Worm (Caenorhabditis elegans) whole organism, young adult: ENCODE data around the gene T10H4.13.

Source experiments
- B0019.2 ChIP-seq: fragments of 200-800 bp; sonication (Bioruptor generic); conservative IDR thresholded peaks from 2 replicates; pipeline ENCODE4 v1.3.6; 2022; ENCODE audit warnings: missing genetic modification reagents, missing genetic modification characterization, missing compliant biosample characterization
- B0035.1 ChIP-seq: sonication (generic microtip); optimal IDR thresholded peaks from 2 replicates; lab custom pipeline; 2016; ENCODE audit warnings: missing genetic modification characterization, mild to moderate bottlenecking, missing compliant biosample characterization, missing genotype, missing genetic modification reagents
- F55B11.4 ChIP-seq: sonication (generic microtip); optimal IDR thresholded peaks from 2 replicates; lab custom pipeline; 2016; ENCODE audit warnings: missing compliant biosample characterization, missing genetic modification characterization, borderline replicate concordance; ENCODE audit not compliant: insufficient read depth
- F57A8.1 ChIP-seq: fragments of 200-800 bp; sonication (Bioruptor generic); optimal IDR thresholded peaks from 2 replicates; lab custom pipeline; 2018; ENCODE audit warnings: mild to moderate bottlenecking, missing genetic modification characterization, moderate library complexity, missing compliant biosample characterization
- K11D2.4 ChIP-seq: fragments of 200-800 bp; sonication (Bioruptor generic); IDR thresholded peaks from 2 replicates; pipeline ENCODE4 v1.3.6; 2022; ENCODE audit warnings: missing genetic modification reagents, missing genetic modification characterization, missing compliant biosample characterization
- T07F8.4 ChIP-seq: sonication (generic microtip); optimal IDR thresholded peaks from 2 replicates; lab custom pipeline; 2016; ENCODE audit warnings: mild to moderate bottlenecking, missing genetic modification characterization, moderate library complexity, missing compliant biosample characterization
- Y56A3A.18 ChIP-seq: fragments of 200-800 bp; sonication (Bioruptor generic); IDR thresholded peaks from 2 replicates; pipeline ENCODE4 v1.3.6; 2022; ENCODE audit warnings: missing genetic modification reagents, missing genetic modification characterization, missing compliant biosample characterization
- Y95B8A.8 ChIP-seq: fragments of 200-800 bp; sonication (Bioruptor generic); IDR thresholded peaks from 2 replicates; pipeline ENCODE4 v1.3.6; 2022; ENCODE audit warnings: missing genetic modification reagents, missing genetic modification characterization, missing compliant biosample characterization
- ama-1 ChIP-seq, 3 experiments: fragments of 150-350 bp in 1 of 3; sonication (generic microtip) in 2 of 3; optimal IDR thresholded peaks; 2 replicates each; lab custom pipeline; 2014 to 2018; ENCODE audit warnings: missing biosample characterization in 2 of 3, missing genetic modification characterization in 2 of 3, missing genetic modification reagents in 2 of 3
- aptf-2 ChIP-seq: fragments of 200-800 bp; sonication (Bioruptor generic); conservative IDR thresholded peaks from 2 replicates; pipeline ENCODE4 v1.3.6; 2022; ENCODE audit warnings: missing genetic modification reagents, missing genetic modification characterization, missing compliant biosample characterization
- atf-7 ChIP-seq: sonication (generic microtip); optimal IDR thresholded peaks from 2 replicates; lab custom pipeline; 2017; ENCODE audit warnings: mild to moderate bottlenecking, missing genetic modification characterization, missing compliant biosample characterization
- attf-6 ChIP-seq: fragments of 200-800 bp; sonication (Bioruptor generic); IDR thresholded peaks from 2 replicates; pipeline ENCODE4 v1.3.6; 2022; ENCODE audit warnings: missing genetic modification reagents, missing genetic modification characterization, missing compliant biosample characterization
- bed-2 ChIP-seq: fragments of 200-800 bp; sonication (Bioruptor generic); IDR thresholded peaks from 2 replicates; pipeline ENCODE4 v1.3.6; 2022; ENCODE audit warnings: missing genetic modification reagents, missing genetic modification characterization, missing compliant biosample characterization
- cebp-1 ChIP-seq, 2 experiments: fragments of 200-800 bp in 1 of 2; sonication (Bioruptor generic) in 1 of 2; sonication (generic microtip) in 1 of 2; IDR thresholded peaks in 1 of 2; optimal IDR thresholded peaks in 1 of 2; 2 replicates each; pipeline versions ENCODE4 v1.3.6 to Lab custom; 2017 to 2022; ENCODE audit warnings: missing compliant biosample characterization in 2 of 2, missing genetic modification characterization in 2 of 2, mild to moderate bottlenecking in 1 of 2, missing genetic modification reagents in 1 of 2, moderate library complexity in 1 of 2
- ceh-100 ChIP-seq: fragments of 200-800 bp; sonication (Bioruptor generic); IDR thresholded peaks from 2 replicates; pipeline ENCODE4 v1.3.6; 2022; ENCODE audit warnings: missing genetic modification reagents, missing genetic modification characterization, missing compliant biosample characterization
- ceh-79 ChIP-seq: sonication (generic microtip); optimal IDR thresholded peaks from 2 replicates; lab custom pipeline; 2017; ENCODE audit warnings: mild to moderate bottlenecking, missing genetic modification characterization, missing compliant biosample characterization
- ceh-91 ChIP-seq: fragments of 200-800 bp; sonication (Bioruptor generic); IDR thresholded peaks from 2 replicates; pipeline ENCODE4 v1.3.6; 2022; ENCODE audit warnings: missing genetic modification reagents, missing genetic modification characterization, missing compliant biosample characterization
- dox-1 ChIP-seq: fragments of 200-800 bp; sonication (Bioruptor generic); IDR thresholded peaks from 2 replicates; pipeline ENCODE4 v1.3.6; 2022; ENCODE audit warnings: missing genetic modification reagents, missing genetic modification characterization, missing compliant biosample characterization
- egl-44 ChIP-seq: fragments of 200-800 bp; sonication (Bioruptor generic); IDR thresholded peaks from 2 replicates; pipeline ENCODE4 v1.3.6; 2022; ENCODE audit warnings: missing genetic modification reagents, missing genetic modification characterization, missing compliant biosample characterization
- ets-4 ChIP-seq: fragments of 200-800 bp; sonication (Bioruptor generic); optimal IDR thresholded peaks from 2 replicates; lab custom pipeline; 2018; ENCODE audit warnings: mild to moderate bottlenecking, missing genetic modification characterization, missing compliant biosample characterization
- hlh-26 ChIP-seq: fragments of 200-800 bp; sonication (Bioruptor generic); conservative IDR thresholded peaks from 2 replicates; pipeline ENCODE4 v1.3.6; 2022; ENCODE audit warnings: missing genetic modification reagents, missing genetic modification characterization, missing compliant biosample characterization
- hmg-1.2 ChIP-seq: fragments of 200-800 bp; sonication (Bioruptor generic); IDR thresholded peaks from 2 replicates; pipeline ENCODE4 v1.3.6; 2022; ENCODE audit warnings: missing genetic modification reagents, missing genetic modification characterization, missing compliant biosample characterization
- hrde-1 ChIP-seq: sonication (generic microtip); optimal IDR thresholded peaks from 2 replicates; lab custom pipeline; 2016; ENCODE audit warnings: missing genetic modification characterization, mild to moderate bottlenecking, missing compliant biosample characterization, moderate library complexity, missing genotype, missing genetic modification reagents, borderline replicate concordance
- lag-1 ChIP-seq: fragments of 200-800 bp; sonication (Bioruptor generic); IDR thresholded peaks from 2 replicates; pipeline ENCODE4 v1.3.6; 2022; ENCODE audit warnings: missing genetic modification reagents, missing genetic modification characterization, missing compliant biosample characterization
- let-607 ChIP-seq, 2 experiments: fragments of 200-800 bp in 1 of 2; sonication (Bioruptor generic) in 1 of 2; sonication (generic microtip) in 1 of 2; optimal IDR thresholded peaks; 2 replicates each; lab custom pipeline; 2016 to 2018; ENCODE audit warnings: mild to moderate bottlenecking in 2 of 2, missing compliant biosample characterization in 2 of 2, missing genetic modification characterization in 2 of 2, moderate library complexity in 2 of 2, missing genotype in 1 of 2
- lin-26 ChIP-seq: fragments of 200-800 bp; sonication (Bioruptor generic); IDR thresholded peaks from 2 replicates; pipeline ENCODE4 v1.3.6; 2022; ENCODE audit warnings: missing genetic modification reagents, missing genetic modification characterization, missing compliant biosample characterization
- madf-10 ChIP-seq: sonication (generic microtip); optimal IDR thresholded peaks from 2 replicates; lab custom pipeline; 2016; ENCODE audit warnings: mild to moderate bottlenecking, missing genetic modification characterization, missing compliant biosample characterization
- madf-3 ChIP-seq: fragments of 200-800 bp; sonication (Bioruptor generic); IDR thresholded peaks from 2 replicates; pipeline ENCODE4 v1.3.6; 2022; ENCODE audit warnings: missing genetic modification reagents, missing genetic modification characterization, missing compliant biosample characterization
- mcd-1 ChIP-seq: fragments of 200-800 bp; sonication (Bioruptor generic); IDR thresholded peaks from 2 replicates; pipeline ENCODE4 v1.3.6; 2022; ENCODE audit warnings: missing genetic modification reagents, missing genetic modification characterization, missing compliant biosample characterization
- mes-4 ChIP-seq: sonication (generic microtip); optimal IDR thresholded peaks from 2 replicates; lab custom pipeline; 2016; ENCODE audit warnings: missing genotype, missing genetic modification characterization, missing compliant biosample characterization
- mxl-1 ChIP-seq: sonication (generic microtip); optimal IDR thresholded peaks from 2 replicates; lab custom pipeline; 2016; ENCODE audit warnings: missing genetic modification characterization, missing compliant biosample characterization
- nfya-1 ChIP-seq: sonication (generic microtip); optimal IDR thresholded peaks from 2 replicates; lab custom pipeline; 2017; ENCODE audit warnings: antibody characterized with exemption, missing compliant biosample characterization, missing genetic modification characterization, borderline replicate concordance; ENCODE audit not compliant: insufficient read depth
- nhr-27 ChIP-seq: fragments of 200-800 bp; sonication (Bioruptor generic); optimal IDR thresholded peaks from 2 replicates; lab custom pipeline; 2018; ENCODE audit warnings: mild to moderate bottlenecking, missing genetic modification characterization, moderate library complexity, missing compliant biosample characterization
- nhr-80 ChIP-seq: sonication (generic microtip); optimal IDR thresholded peaks from 2 replicates; lab custom pipeline; 2016; ENCODE audit warnings: missing genetic modification characterization, missing compliant biosample characterization
- pha-4 ChIP-seq: fragments of 150-350 bp; sonication (generic microtip); optimal IDR thresholded peaks from 2 replicates; lab custom pipeline; 2014; ENCODE audit warnings: missing biosample characterization, missing genetic modification reagents, missing genetic modification characterization
- repo-1 ChIP-seq: sonication (generic microtip); optimal IDR thresholded peaks from 2 replicates; lab custom pipeline; 2017; ENCODE audit warnings: mild to moderate bottlenecking, missing genetic modification characterization, missing compliant biosample characterization
- rpc-1 ChIP-seq, 2 experiments: fragments of 150-350 bp in 1 of 2; sonication (generic microtip) in 1 of 2; optimal IDR thresholded peaks; 2 replicates each; lab custom pipeline; 2014 to 2018; ENCODE audit warnings: missing biosample characterization in 1 of 2, missing genetic modification characterization in 1 of 2, missing genetic modification reagents in 1 of 2, missing genotype in 1 of 2
- snpc-1.3 ChIP-seq: sonication (generic microtip); optimal IDR thresholded peaks from 2 replicates; lab custom pipeline; 2017; ENCODE audit warnings: missing genetic modification characterization, mild to moderate bottlenecking, missing compliant biosample characterization, antibody characterized with exemption, moderate library complexity, missing genotype, missing genetic modification reagents; ENCODE audit not compliant: insufficient read depth
- somi-1 ChIP-seq: fragments of 200-800 bp; sonication (Bioruptor generic); optimal IDR thresholded peaks from 2 replicates; lab custom pipeline; 2018; ENCODE audit warnings: mild to moderate bottlenecking, missing genetic modification characterization, missing compliant biosample characterization
- sptf-2 ChIP-seq: fragments of 200-800 bp; sonication (Bioruptor generic); optimal IDR thresholded peaks from 2 replicates; lab custom pipeline; 2018; ENCODE audit warnings: mild to moderate bottlenecking, missing genetic modification characterization, missing compliant biosample characterization
- tbx-9 ChIP-seq: sonication (generic microtip); optimal IDR thresholded peaks from 2 replicates; lab custom pipeline; 2016; ENCODE audit warnings: borderline replicate concordance, missing genetic modification characterization, inconsistent platforms, missing compliant biosample characterization
- tlf-1 ChIP-seq: fragments of 200-800 bp; sonication (Bioruptor generic); optimal IDR thresholded peaks from 2 replicates; lab custom pipeline; 2018; ENCODE audit warnings: mild to moderate bottlenecking, missing genetic modification characterization, missing compliant biosample characterization
- unc-62 ChIP-seq: fragments of 150-350 bp; optimal IDR thresholded peaks from 2 replicates; lab custom pipeline; 2014; ENCODE audit warnings: missing biosample characterization, missing genetic modification reagents, missing genetic modification characterization
- zfh-2 ChIP-seq: fragments of 200-800 bp; sonication (Bioruptor generic); conservative IDR thresholded peaks from 2 replicates; pipeline ENCODE4 v1.3.6; 2022; ENCODE audit warnings: missing genetic modification reagents, missing genetic modification characterization, missing compliant biosample characterization
- ztf-18 ChIP-seq: sonication (generic microtip); optimal IDR thresholded peaks from 2 replicates; lab custom pipeline; 2016; ENCODE audit warnings: missing genotype, mild to moderate bottlenecking, missing genetic modification characterization, missing compliant biosample characterization
- ztf-22 ChIP-seq: fragments of 200-800 bp; sonication (Bioruptor generic); optimal IDR thresholded peaks from 2 replicates; lab custom pipeline; 2018; ENCODE audit warnings: mild to moderate bottlenecking, missing genetic modification characterization, moderate library complexity, missing compliant biosample characterization
- ztf-26 ChIP-seq: sonication (generic microtip); optimal IDR thresholded peaks from 2 replicates; lab custom pipeline; 2017; ENCODE audit warnings: missing genetic modification characterization, missing compliant biosample characterization

Gene T10H4.13

ce11 chrV:15298597-15298996 lies 31.3 kb upstream of the T10H4.13 start, which contains the start of gene cpr-3:
Gene cpr-3 (minus strand): TSS chrV:15298700.
- no peak for TF ChIP-seq B0019.2 (GFP tag; lab: Robert Waterston, UW)
- TF ChIP-seq Y56A3A.18 (GFP tag; lab: Robert Waterston, UW), result no peak
- TF ChIP-seq tlf-1 (GFP tag; lab: Kevin White, UChicago), result no peak
- TF ChIP-seq hlh-26 (GFP tag; lab: Robert Waterston, UW), result no peak
- no peak for TF ChIP-seq mxl-1 (tag; lab: Kevin White, UChicago)
- TF ChIP-seq bed-2, result no peak
- TF ChIP-seq mcd-1 (GFP tag; lab: Robert Waterston, UW), result no peak
- no peak for TF ChIP-seq unc-62
- no peak for TF ChIP-seq egl-44
- TF ChIP-seq attf-6 (GFP tag; lab: Robert Waterston, UW), result no peak
- peak; percentile 88 for TF ChIP-seq ztf-22 (GFP tag; lab: Kevin White, UChicago)
- no peak for TF ChIP-seq let-607 (tag; optimal IDR thresholded peaks at IDR 0.05; lab: Kevin White, UChicago)
- TF ChIP-seq pha-4 (tag; lab: Kevin White, UChicago), result peak; percentile 23
- TF ChIP-seq B0035.1 (tag; lab: Kevin White, UChicago), result no peak
- TF ChIP-seq ztf-26 (tag; lab: Kevin White, UChicago), result no peak
- TF ChIP-seq mes-4 (tag; lab: Kevin White, UChicago), result no peak
- TF ChIP-seq nhr-80 (tag; lab: Kevin White, UChicago), result peak; percentile 97
- no peak for TF ChIP-seq ceh-79 (tag; lab: Kevin White, UChicago)
- no peak for TF ChIP-seq hmg-1.2 (GFP tag; lab: Robert Waterston, UW)
- no peak for TF ChIP-seq hrde-1
- no peak for TF ChIP-seq lin-26 (GFP tag; lab: Robert Waterston, UW)
- TF ChIP-seq sptf-2 (GFP tag; lab: Kevin White, UChicago), result no peak
- no peak for TF ChIP-seq lag-1 (GFP tag; lab: Robert Waterston, UW)
- peak; percentile 24 for TF ChIP-seq madf-10
- TF ChIP-seq ceh-91 (GFP tag; lab: Robert Waterston, UW), result no peak
- TF ChIP-seq madf-3, result no peak
- peak; percentile 69 for TF ChIP-seq atf-7
- TF ChIP-seq tbx-9, result no peak
- TF ChIP-seq cebp-1 (GFP tag; IDR thresholded peaks at IDR 0.05; lab: Robert Waterston, UW), result no peak
- TF ChIP-seq cebp-1 (tag; optimal IDR thresholded peaks at IDR 0.05; lab: Kevin White, UChicago), result no peak
- TF ChIP-seq rpc-1 (optimal IDR thresholded peaks at IDR 0.05; lab: Kevin White, UChicago), result no peak
- no peak for TF ChIP-seq rpc-1 (tag; optimal IDR thresholded peaks at IDR 0.05; lab: Kevin White, UChicago)
- no peak for TF ChIP-seq K11D2.4 (GFP tag; lab: Robert Waterston, UW)
- TF ChIP-seq ama-1 (optimal IDR thresholded peaks at IDR 0.05; lab: Kevin White, UChicago), result no peak
- TF ChIP-seq ama-1 (GFP tag; optimal IDR thresholded peaks at IDR 0.05; lab: Kevin White, UChicago), result no peak
- no peak for TF ChIP-seq ceh-100 (GFP tag; lab: Robert Waterston, UW)
- TF ChIP-seq dox-1, result no peak
- TF ChIP-seq nhr-27 (tag; lab: Kevin White, UChicago), result no peak
- TF ChIP-seq snpc-1.3 (tag; lab: Kevin White, UChicago), result no peak
- no peak for TF ChIP-seq T07F8.4
- no peak for TF ChIP-seq nfya-1 (tag; lab: Kevin White, UChicago)
- TF ChIP-seq somi-1 (GFP tag; lab: Kevin White, UChicago), result no peak
- no peak for TF ChIP-seq repo-1 (tag; lab: Kevin White, UChicago)
- peak; percentile 83 for TF ChIP-seq ets-4
- TF ChIP-seq F57A8.1 (GFP tag; lab: Kevin White, UChicago), result no peak
- no peak for TF ChIP-seq zfh-2 (GFP tag; lab: Robert Waterston, UW)
- TF ChIP-seq F55B11.4 (tag; lab: Kevin White, UChicago), result no peak
- TF ChIP-seq Y95B8A.8 (GFP tag; lab: Robert Waterston, UW), result no peak
- TF ChIP-seq ztf-18 (tag; lab: Kevin White, UChicago), result no peak
- no peak for TF ChIP-seq aptf-2
